Fruit fly (Drosophila melanogaster): ENCODE data around the gene Or65b.
A peak's percentile ranks its signal among the peaks of the same experiment; 100 is the strongest.

Or65b gene

DNA sequence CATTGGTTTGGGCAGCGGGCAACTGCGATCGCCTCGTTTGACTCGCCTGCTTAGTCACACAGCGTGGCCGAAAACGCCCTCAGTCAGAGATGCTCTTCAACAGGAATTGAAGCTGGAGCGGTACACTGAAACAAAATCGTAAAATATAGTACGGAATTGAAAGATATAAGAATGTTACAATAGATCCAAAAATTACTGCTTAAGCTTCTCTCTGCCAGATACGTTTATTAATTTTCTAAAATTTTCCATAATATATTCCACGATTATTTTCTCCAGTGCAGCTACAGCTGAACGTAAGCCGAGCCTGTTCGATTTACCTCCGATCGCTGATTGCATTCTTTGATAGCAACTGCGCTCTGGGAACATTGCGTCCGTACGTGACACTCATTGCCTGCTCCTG, 33.8 kb downstream of the Or65b start (continued):
- TF ChIP-seq CG13424 (tag; optimal IDR thresholded peaks at IDR 0.05) (no peak), Drgx (GFP tag; IDR thresholded peaks at IDR 0.05) (peak; percentile 35; the same call in 1 of the 2 replicates), Gug (GFP tag; IDR thresholded peaks at IDR 0.05) (no peak), usp (GFP tag; optimal IDR thresholded peaks at IDR 0.05) (no peak), CG16813 (GFP tag; IDR thresholded peaks at IDR 0.05; ENCODE audit: partially characterized antibody) (no peak), CG13624 (GFP tag; optimal IDR thresholded peaks at IDR 0.05) (no peak), dpn (GFP tag; optimal IDR thresholded peaks at IDR 0.05) (no peak), slp2 (GFP tag; optimal IDR thresholded peaks at IDR 0.05) (no peak), CG4820 (GFP tag; optimal IDR thresholded peaks at IDR 0.05) (no peak), CG13775 (GFP tag; optimal IDR thresholded peaks at IDR 0.05) (no peak), NK7.1 (GFP tag; optimal IDR thresholded peaks at IDR 0.05) (no peak), CG13296 (GFP tag; optimal IDR thresholded peaks at IDR 0.05) (no peak), lov (optimal IDR thresholded peaks at IDR 0.05) (no peak), lov (GFP tag; IDR thresholded peaks at IDR 0.05) (0 out of 3 replicates have a peak, but pooled peaks have one; percentile 4), sd (tag; optimal IDR thresholded peaks at IDR 0.05) (no peak), CG7987 (GFP tag; optimal IDR thresholded peaks at IDR 0.05) (no peak), CrebB (tag; optimal IDR thresholded peaks at IDR 0.05) (no peak), nom (GFP tag; optimal IDR thresholded peaks at IDR 0.05) (peak; percentile 61), org-1 (GFP tag; optimal IDR thresholded peaks at IDR 0.05) (no peak), CG10979 (tag; optimal IDR thresholded peaks at IDR 0.05) (peak; percentile 33), CG10543 (GFP tag; optimal IDR thresholded peaks at IDR 0.05) (no peak), Xrp1 (GFP tag; IDR thresholded peaks at IDR 0.05) (peak; percentile 22; the same call in 1 of the 2 replicates), CG31224 (GFP tag; IDR thresholded peaks at IDR 0.05) (no peak), ken (GFP tag; IDR thresholded peaks at IDR 0.05) (peak; percentile 19; the same call in 1 of the 3 replicates), CG34224 (GFP tag; IDR thresholded peaks at IDR 0.05; ENCODE audit: partially characterized antibody) (no peak), Ravus (GFP tag; IDR thresholded peaks at IDR 0.05) (no peak), tup (GFP tag; optimal IDR thresholded peaks at IDR 0.05) (no peak), Abd-B (GFP tag; optimal IDR thresholded peaks at IDR 0.05) (no peak), Six4 (GFP tag; optimal IDR thresholded peaks at IDR 0.05) (no peak), zen (tag; optimal IDR thresholded peaks at IDR 0.05) (peak; percentile 54)

- peak; percentile 45 for TF ChIP-seq corto (GFP tag; optimal IDR thresholded peaks at IDR 0.05)
- no peak for TF ChIP-seq CG1024 (GFP tag; IDR thresholded peaks at IDR 0.05)
- TF ChIP-seq dysf (GFP tag; IDR thresholded peaks at IDR 0.05) = no peak
- 0 out of 3 replicates have a peak, but pooled peaks have one; percentile 34 for TF ChIP-seq zfh1 (GFP tag; IDR thresholded peaks at IDR 0.05)
- no peak for TF ChIP-seq CG3995 (GFP tag; optimal IDR thresholded peaks at IDR 0.05)
- TF ChIP-seq Atf3 (GFP tag; optimal IDR thresholded peaks at IDR 0.05) = no peak
- no peak for TF ChIP-seq Nf-YC (tag; optimal IDR thresholded peaks at IDR 0.05)
- peak; percentile 67 for TF ChIP-seq Drgx (GFP tag; IDR thresholded peaks at IDR 0.05)
- no peak for TF ChIP-seq CG12942 (GFP tag; optimal IDR thresholded peaks at IDR 0.05)
- TF ChIP-seq CG1603 (tag; optimal IDR thresholded peaks at IDR 0.05) = peak; percentile 17
- no peak for TF ChIP-seq dati (GFP tag; IDR thresholded peaks at IDR 0.05)
- TF ChIP-seq mam (GFP tag; optimal IDR thresholded peaks at IDR 0.05) = no peak
- no peak for TF ChIP-seq CG10431 (GFP tag; optimal IDR thresholded peaks at IDR 0.05)
- TF ChIP-seq CG11504 (tag; optimal IDR thresholded peaks at IDR 0.05) = no peak
- TF ChIP-seq Six4 (GFP tag; optimal IDR thresholded peaks at IDR 0.05) = no peak
- TF ChIP-seq ATbp (GFP tag; optimal IDR thresholded peaks at IDR 0.05) = no peak
- TF ChIP-seq CG10321 (GFP tag; IDR thresholded peaks at IDR 0.05) = no peak
- TF ChIP-seq sima (GFP tag; optimal IDR thresholded peaks at IDR 0.05) = no peak
- TF ChIP-seq CG8944 (GFP tag; optimal IDR thresholded peaks at IDR 0.05) = no peak
- TF ChIP-seq Dek (tag; optimal IDR thresholded peaks at IDR 0.05) = no peak
- TF ChIP-seq ash1 (GFP tag; optimal IDR thresholded peaks at IDR 0.05) = no peak
- TF ChIP-seq CG4360 (GFP tag; IDR thresholded peaks at IDR 0.05) = no peak
- TF ChIP-seq bsh (GFP tag; optimal IDR thresholded peaks at IDR 0.05) = peak in 1 of 2 experiments; percentile 24
- TF ChIP-seq fru (optimal IDR thresholded peaks at IDR 0.05) = no peak
- no peak for TF ChIP-seq Max (GFP tag; optimal IDR thresholded peaks at IDR 0.05)
These were observed 38.2 kb downstream of the Or65b start for dm6 chr3L:6363626-6364025.
